Fruit fly (Drosophila melanogaster) S2 (cell line): ENCODE results near the gene Uxt.

Experiments used
- CG8478 ChIP-seq: fragments of >200 bp; optimal IDR thresholded peaks from 2 replicates; lab custom pipeline; 2018
- CTCF ChIP-seq, 2 experiments: fragments of >200 bp; optimal IDR thresholded peaks; 2 replicates each; lab custom pipeline; 2018

DNA sequence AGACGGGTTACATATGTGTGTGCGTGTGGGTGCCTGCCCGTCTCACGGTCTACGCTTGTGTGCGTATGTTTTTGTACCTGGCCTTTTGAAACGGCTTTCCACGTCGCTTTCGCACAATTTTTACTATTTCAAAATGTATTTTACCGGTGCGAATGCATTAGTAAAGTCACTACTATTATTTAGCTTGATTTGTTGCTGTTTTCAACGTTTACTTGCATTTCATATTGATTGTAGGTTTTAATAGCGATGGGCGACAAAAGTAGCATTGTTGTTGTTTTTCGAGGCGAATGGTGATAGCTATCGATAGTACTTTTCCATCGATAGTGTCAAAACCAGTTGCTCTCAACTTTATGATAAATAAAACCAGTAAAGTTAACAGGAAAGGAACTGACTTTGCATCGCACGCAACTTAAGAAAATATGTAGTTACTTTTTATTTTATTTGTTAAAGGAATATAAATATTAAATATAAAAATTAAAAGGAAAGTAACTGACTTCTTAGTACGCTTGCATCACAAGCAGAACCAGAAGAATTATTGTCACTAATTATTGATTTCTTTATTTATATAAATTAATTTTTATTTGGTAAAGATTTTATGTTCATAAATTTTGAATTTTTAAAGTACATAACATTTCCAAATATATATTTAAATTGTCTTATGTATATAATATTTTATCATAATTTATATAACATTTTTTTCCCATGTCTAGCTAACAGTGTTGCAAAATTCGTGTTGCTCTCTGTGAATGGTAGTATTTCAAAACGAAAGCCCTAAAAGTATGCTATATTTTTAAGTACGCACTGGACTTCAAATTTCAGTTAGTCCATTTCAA, 15.6 kb downstream of the Uxt start, which contains the start of gene Cul3:
- no peak for TF ChIP-seq CTCF (optimal IDR thresholded peaks at IDR 0.05; lab: Kevin White, UChicago)
- no peak for TF ChIP-seq CG8478 (lab: Kevin White, UChicago)
